Worm (Caenorhabditis elegans): ENCODE data around the gene K08F8.15.

K08F8.15 gene

ce11 chrII:8733627-8734026 is 33.0 kb upstream of the K08F8.15 start:
- TF ChIP-seq ceh-13 (GFP tag; optimal IDR thresholded peaks at IDR 0.05) (no peak), flt-1 (GFP tag; IDR thresholded peaks at IDR 0.05) (no peak), aly-1 (tag; optimal IDR thresholded peaks at IDR 0.05) (no peak), tbx-11 (GFP tag; IDR thresholded peaks at IDR 0.05) (no peak), pes-1 (GFP tag; IDR thresholded peaks at IDR 0.05) (no peak), ama-1 (optimal IDR thresholded peaks at IDR 0.05) (no peak)

ce11 chrII:8737456-8737855 is 29.2 kb upstream of the K08F8.15 start, which contains the start of gene idpb-4:
Gene idpb-4, minus strand, starts transcription at chrII:8737556.
- TF ChIP-seq F13C5.2 (tag; optimal IDR thresholded peaks at IDR 0.05), result no peak
- no peak for TF ChIP-seq tra-4 (tag; optimal IDR thresholded peaks at IDR 0.05)
- TF ChIP-seq hmg-4 (GFP tag; optimal IDR thresholded peaks at IDR 0.05), result no peak
- no peak for TF ChIP-seq flt-1 (GFP tag; IDR thresholded peaks at IDR 0.05)
- TF ChIP-seq tbx-37 (GFP tag; conservative IDR thresholded peaks at IDR 0.05), result no peak
- TF ChIP-seq hmbx-1 (tag; optimal IDR thresholded peaks at IDR 0.05), result no peak
- no peak for TF ChIP-seq ceh-36 (tag; optimal IDR thresholded peaks at IDR 0.05)
- TF ChIP-seq tbx-11 (GFP tag; IDR thresholded peaks at IDR 0.05), result no peak
- TF ChIP-seq ets-7 (tag; optimal IDR thresholded peaks at IDR 0.05), result no peak

DNA sequence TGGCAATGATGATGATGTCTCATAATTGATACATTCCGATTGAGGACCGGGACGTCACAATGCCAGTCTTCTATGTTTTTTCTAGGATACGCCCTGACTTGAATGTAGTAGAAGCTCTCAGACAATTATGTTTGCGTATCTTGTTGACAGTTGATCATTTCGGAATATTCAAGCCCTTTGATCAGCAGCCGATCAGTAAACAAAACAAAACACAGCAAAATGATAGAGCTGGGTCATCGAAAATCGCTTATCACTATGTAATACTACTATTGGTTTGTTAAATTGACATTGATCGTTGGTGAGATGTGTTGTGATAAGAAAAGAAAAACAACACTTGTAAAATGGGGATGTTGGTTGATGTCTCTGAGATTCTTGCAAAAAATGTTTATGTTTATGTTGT is 28.4 kb upstream of the K08F8.15 start:
- TF ChIP-seq tra-4 (tag; optimal IDR thresholded peaks at IDR 0.05), result no peak
- no peak for TF ChIP-seq hmg-4 (GFP tag; optimal IDR thresholded peaks at IDR 0.05)
- no peak for TF ChIP-seq pes-1 (GFP tag; IDR thresholded peaks at IDR 0.05)
- TF ChIP-seq tbx-11 (GFP tag; IDR thresholded peaks at IDR 0.05), result no peak
- no peak for TF ChIP-seq scrt-1 (GFP tag; IDR thresholded peaks at IDR 0.05)
- no peak for TF ChIP-seq hmbx-1 (tag; optimal IDR thresholded peaks at IDR 0.05)
- no peak for TF ChIP-seq F13C5.2 (tag; optimal IDR thresholded peaks at IDR 0.05)
- TF ChIP-seq aly-1 (tag; optimal IDR thresholded peaks at IDR 0.05), result no peak
- TF ChIP-seq ceh-13 (GFP tag; optimal IDR thresholded peaks at IDR 0.05), result no peak
- no peak for TF ChIP-seq sea-1 (GFP tag; conservative IDR thresholded peaks at IDR 0.05)
- TF ChIP-seq tbx-37 (GFP tag; conservative IDR thresholded peaks at IDR 0.05), result no peak
- TF ChIP-seq ets-7 (tag; optimal IDR thresholded peaks at IDR 0.05), result no peak

ce11 chrII:8738955-8739354 is 27.7 kb upstream of the K08F8.15 start:
- TF ChIP-seq ets-7 (tag; optimal IDR thresholded peaks at IDR 0.05) (no peak), flt-1 (GFP tag; IDR thresholded peaks at IDR 0.05) (no peak), scrt-1 (GFP tag; IDR thresholded peaks at IDR 0.05) (no peak), hmg-4 (GFP tag; optimal IDR thresholded peaks at IDR 0.05) (no peak), tbx-11 (GFP tag; IDR thresholded peaks at IDR 0.05) (no peak), pes-1 (GFP tag; IDR thresholded peaks at IDR 0.05) (no peak), B0310.2 (tag; optimal IDR thresholded peaks at IDR 0.05) (no peak), hmbx-1 (tag; optimal IDR thresholded peaks at IDR 0.05) (no peak)

- no peak for TF ChIP-seq F13C5.2 (tag; optimal IDR thresholded peaks at IDR 0.05)
- TF ChIP-seq sea-1 (GFP tag; conservative IDR thresholded peaks at IDR 0.05), result no peak
- TF ChIP-seq scrt-1 (GFP tag; IDR thresholded peaks at IDR 0.05), result no peak
Measured at ce11 chrII:8740326-8740949, 26.2 kb upstream of the K08F8.15 start.

DNA sequence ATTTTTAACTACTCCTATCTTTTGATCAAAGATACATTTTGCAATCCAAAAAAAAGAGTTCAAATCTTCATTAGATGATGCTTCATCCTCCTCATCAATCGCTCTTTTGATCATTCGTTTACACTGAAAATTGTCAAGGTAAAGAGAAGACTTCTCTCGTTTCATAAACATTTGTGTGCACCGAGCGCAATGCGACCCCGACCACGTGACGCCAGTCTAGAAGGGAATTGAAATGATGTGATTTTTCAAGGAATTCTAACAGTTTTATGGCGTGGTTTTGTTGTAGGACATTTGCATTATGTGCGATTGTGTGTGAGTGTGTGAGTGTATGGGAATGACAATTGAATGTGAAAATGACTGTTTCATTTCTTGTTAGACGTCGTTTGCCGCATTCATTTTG is 25.3 kb upstream of the K08F8.15 start:
- TF ChIP-seq aly-1 (tag; optimal IDR thresholded peaks at IDR 0.05) (no peak), B0310.2 (tag; optimal IDR thresholded peaks at IDR 0.05) (no peak), sea-1 (GFP tag; conservative IDR thresholded peaks at IDR 0.05) (no peak), hmbx-1 (tag; optimal IDR thresholded peaks at IDR 0.05) (no peak), tra-4 (tag; optimal IDR thresholded peaks at IDR 0.05) (no peak), tbx-37 (GFP tag; conservative IDR thresholded peaks at IDR 0.05) (no peak), hmg-4 (GFP tag; optimal IDR thresholded peaks at IDR 0.05) (no peak), scrt-1 (GFP tag; IDR thresholded peaks at IDR 0.05) (no peak), flt-1 (GFP tag; IDR thresholded peaks at IDR 0.05) (no peak), ets-7 (tag; optimal IDR thresholded peaks at IDR 0.05) (no peak), ceh-36 (tag; optimal IDR thresholded peaks at IDR 0.05) (no peak), hnd-1 (tag; optimal IDR thresholded peaks at IDR 0.05) (no peak), ceh-13 (GFP tag; optimal IDR thresholded peaks at IDR 0.05) (no peak), F13C5.2 (tag; optimal IDR thresholded peaks at IDR 0.05) (no peak), ama-1 (optimal IDR thresholded peaks at IDR 0.05) (no peak), pes-1 (GFP tag; IDR thresholded peaks at IDR 0.05) (no peak), tbx-11 (GFP tag; IDR thresholded peaks at IDR 0.05) (no peak)

DNA sequence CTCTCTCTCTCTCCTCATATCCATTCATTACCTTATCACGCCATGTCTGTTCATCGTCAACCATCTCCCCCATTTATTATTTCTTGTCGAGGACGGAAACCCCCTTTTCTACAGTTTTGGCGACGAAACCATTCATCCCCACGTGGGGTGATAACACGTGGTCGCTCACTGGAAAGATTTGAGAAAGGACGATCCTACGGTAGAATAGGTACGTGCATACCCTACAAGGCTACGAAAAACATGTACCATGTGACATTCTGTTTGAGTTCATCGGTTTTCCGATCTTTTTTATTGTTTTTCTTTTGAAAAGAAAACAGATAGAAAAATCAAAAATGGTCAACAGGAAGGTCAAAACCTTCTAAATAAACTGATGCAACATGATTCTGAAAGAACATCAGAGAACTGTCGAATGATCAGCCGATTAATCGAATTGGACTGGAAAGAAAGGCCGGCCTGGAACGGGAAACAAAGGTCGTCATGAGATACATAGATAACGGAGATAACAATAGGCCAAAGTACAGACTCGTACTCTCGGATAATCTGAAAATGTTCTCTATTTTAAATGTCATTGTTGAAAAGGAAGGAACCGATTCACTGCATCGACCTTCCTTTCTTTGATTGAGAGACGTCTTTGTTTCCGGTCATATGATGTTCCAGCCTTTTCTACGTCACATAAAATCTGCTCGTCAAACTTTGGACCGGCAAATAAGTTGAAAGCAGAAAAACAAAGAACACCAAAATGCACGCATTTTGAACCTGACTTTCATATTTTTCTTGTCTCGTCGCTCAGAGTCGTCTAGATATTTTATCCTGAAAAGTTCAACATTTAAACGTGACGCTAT is 24.4 kb upstream of the K08F8.15 start:
- TF ChIP-seq ama-1 (optimal IDR thresholded peaks at IDR 0.05), result no peak
- no peak for TF ChIP-seq hmbx-1 (tag; optimal IDR thresholded peaks at IDR 0.05)
- TF ChIP-seq hmg-4 (GFP tag; optimal IDR thresholded peaks at IDR 0.05), result no peak
- no peak for TF ChIP-seq tbx-37 (GFP tag; conservative IDR thresholded peaks at IDR 0.05)
- TF ChIP-seq aly-1 (tag; optimal IDR thresholded peaks at IDR 0.05), result no peak
- TF ChIP-seq F13C5.2 (tag; optimal IDR thresholded peaks at IDR 0.05), result no peak
- TF ChIP-seq hnd-1 (tag; optimal IDR thresholded peaks at IDR 0.05), result no peak
- no peak for TF ChIP-seq scrt-1 (GFP tag; IDR thresholded peaks at IDR 0.05)
- TF ChIP-seq B0310.2 (tag; optimal IDR thresholded peaks at IDR 0.05), result no peak

ce11 chrII:8742972-8743371 is 23.6 kb upstream of the K08F8.15 start:
- TF ChIP-seq ceh-13 (GFP tag; optimal IDR thresholded peaks at IDR 0.05) (no peak), scrt-1 (GFP tag; IDR thresholded peaks at IDR 0.05) (no peak), ets-7 (tag; optimal IDR thresholded peaks at IDR 0.05) (no peak), hnd-1 (tag; optimal IDR thresholded peaks at IDR 0.05) (no peak), tra-4 (tag; optimal IDR thresholded peaks at IDR 0.05) (no peak), sea-1 (GFP tag; conservative IDR thresholded peaks at IDR 0.05) (no peak), tbx-37 (GFP tag; conservative IDR thresholded peaks at IDR 0.05) (no peak), flt-1 (GFP tag; IDR thresholded peaks at IDR 0.05) (no peak), tbx-11 (GFP tag; IDR thresholded peaks at IDR 0.05) (no peak), aly-1 (tag; optimal IDR thresholded peaks at IDR 0.05) (no peak), hmbx-1 (tag; optimal IDR thresholded peaks at IDR 0.05) (no peak)

Data from whole organism, early embryonic.